Worm (Caenorhabditis elegans) whole organism, young adult: ENCODE data around the gene ceh-10.
"Not testable (repeated sequence)": the region's sequence is repeated elsewhere in the genome, so short reads cannot be mapped to it uniquely, and the experiment has no call there.

Experiments used
- attf-3 ChIP-seq: fragments of 200-800 bp; sonication (Bioruptor generic); conservative IDR thresholded peaks from 2 replicates; pipeline ENCODE4 v1.3.6; 2022; ENCODE audit warnings: missing genetic modification reagents, missing genetic modification characterization, missing compliant biosample characterization
- cebp-2 ChIP-seq: fragments of 200-800 bp; sonication (Bioruptor generic); IDR thresholded peaks from 2 replicates; pipeline ENCODE4 v1.3.6; 2022; ENCODE audit warnings: missing genetic modification characterization, missing compliant biosample characterization
- ceh-40 ChIP-seq: fragments of 200-800 bp; sonication (Bioruptor generic); IDR thresholded peaks from 2 replicates; pipeline ENCODE4 v1.3.6; 2022; ENCODE audit warnings: missing genetic modification characterization, missing compliant biosample characterization
- die-1 ChIP-seq: sonication (generic microtip); optimal IDR thresholded peaks from 2 replicates; lab custom pipeline; 2016; ENCODE audit warnings: missing genotype, mild to moderate bottlenecking, missing genetic modification characterization, missing compliant biosample characterization
- him-1 ChIP-seq: sonication (generic microtip); optimal IDR thresholded peaks from 2 replicates; lab custom pipeline; 2016; ENCODE audit warnings: missing genotype, missing genetic modification reagents, missing genetic modification characterization, missing compliant biosample characterization
- hmg-20 ChIP-seq: fragments of 200-800 bp; sonication (Bioruptor generic); IDR thresholded peaks from 2 replicates; pipeline ENCODE4 v1.3.6; 2022; ENCODE audit warnings: missing genetic modification reagents, missing genetic modification characterization, missing compliant biosample characterization
- madf-6 ChIP-seq: fragments of 200-800 bp; sonication (Bioruptor generic); IDR thresholded peaks from 2 replicates; pipeline ENCODE4 v1.3.6; 2022; ENCODE audit warnings: missing genetic modification reagents, missing genetic modification characterization, missing compliant biosample characterization
- madf-8 ChIP-seq: fragments of 200-800 bp; sonication (Bioruptor generic); conservative IDR thresholded peaks from 2 replicates; pipeline ENCODE4 v1.3.6; 2022; ENCODE audit warnings: missing genetic modification reagents, missing genetic modification characterization, missing compliant biosample characterization
- rpc-1 ChIP-seq, 2 experiments: fragments of 150-350 bp in 1 of 2; sonication (generic microtip) in 1 of 2; optimal IDR thresholded peaks; 2 replicates each; lab custom pipeline; 2014 to 2018; ENCODE audit warnings: missing biosample characterization in 1 of 2, missing genetic modification characterization in 1 of 2, missing genetic modification reagents in 1 of 2, missing genotype in 1 of 2
- sea-2 ChIP-seq: fragments of 200-800 bp; sonication (Bioruptor generic); IDR thresholded peaks from 2 replicates; pipeline ENCODE4 v1.3.6; 2022; ENCODE audit warnings: missing genetic modification characterization, missing compliant biosample characterization
- somi-1 ChIP-seq: fragments of 200-800 bp; sonication (Bioruptor generic); optimal IDR thresholded peaks from 2 replicates; lab custom pipeline; 2018; ENCODE audit warnings: mild to moderate bottlenecking, missing genetic modification characterization, missing compliant biosample characterization
- unc-130 ChIP-seq: sonication (generic microtip); optimal IDR thresholded peaks from 2 replicates; lab custom pipeline; 2016; ENCODE audit warnings: missing genetic modification reagents, missing genetic modification characterization, missing compliant biosample characterization
- unc-62 ChIP-seq: fragments of 150-350 bp; optimal IDR thresholded peaks from 2 replicates; lab custom pipeline; 2014; ENCODE audit warnings: missing biosample characterization, missing genetic modification reagents, missing genetic modification characterization
- ztf-28 ChIP-seq: fragments of 200-800 bp; sonication (Bioruptor generic); IDR thresholded peaks from 2 replicates; pipeline ENCODE4 v1.3.6; 2022; ENCODE audit warnings: missing genetic modification reagents, missing genetic modification characterization, missing compliant biosample characterization

DNA sequence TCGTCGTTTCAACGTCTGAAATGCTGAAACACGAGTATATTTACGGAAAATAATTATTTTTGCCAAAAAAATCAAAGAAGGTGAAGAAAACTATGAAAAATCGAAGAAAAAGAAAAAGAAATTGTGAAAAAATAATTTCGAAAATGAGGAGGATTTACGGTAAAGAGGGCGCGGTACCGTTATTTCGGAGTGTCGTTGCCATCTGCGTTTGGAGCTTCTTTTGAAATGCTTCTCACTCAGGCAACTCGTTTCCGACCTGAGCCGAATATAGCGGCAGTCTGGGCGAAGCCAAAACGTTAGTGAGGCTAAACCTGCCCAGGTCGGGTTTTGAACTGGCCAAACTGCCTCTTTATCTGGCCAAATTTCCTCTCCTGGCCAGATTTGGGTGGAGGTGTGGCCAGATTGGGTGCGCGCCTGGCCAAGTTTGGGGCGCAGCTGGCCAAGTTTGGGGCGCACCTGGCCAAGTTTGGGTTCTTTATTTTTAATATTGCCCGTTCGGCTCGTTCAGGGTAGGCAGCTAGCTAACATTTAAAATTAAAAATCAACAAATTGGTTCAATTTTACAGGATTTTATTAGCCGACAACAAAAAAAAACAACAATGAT is 14.9 kb upstream of the ceh-10 start:
- not testable (repeated sequence) for TF ChIP-seq unc-62 (GFP tag; lab: Kevin White, UChicago); madf-8 (GFP tag; lab: Robert Waterston, UW); hmg-20 (GFP tag; lab: Robert Waterston, UW); ztf-28 (GFP tag; lab: Robert Waterston, UW); cebp-2 (GFP tag; lab: Robert Waterston, UW); madf-6 (GFP tag; lab: Robert Waterston, UW); die-1 (tag; lab: Kevin White, UChicago); rpc-1 (optimal IDR thresholded peaks at IDR 0.05; lab: Kevin White, UChicago); rpc-1 (tag; optimal IDR thresholded peaks at IDR 0.05; lab: Kevin White, UChicago); him-1 (tag; lab: Kevin White, UChicago); unc-130; ceh-40 (GFP tag; lab: Robert Waterston, UW); somi-1; sea-2 (GFP tag; lab: Robert Waterston, UW)
- TF ChIP-seq attf-3 (GFP tag; lab: Robert Waterston, UW): peak; percentile 81
